Worm (Caenorhabditis elegans) whole organism, young adult: Measurements from ENCODE around the gene npr-41.
A peak's percentile ranks its signal among the peaks of the same experiment; 100 is the strongest.

Source experiments
- B0336.3 ChIP-seq: fragments of 200-800 bp; sonication (Bioruptor generic); IDR thresholded peaks from 2 replicates; pipeline ENCODE4 v1.3.6; 2022; ENCODE audit warnings: missing genetic modification characterization, missing compliant biosample characterization
- C06A6.2 ChIP-seq: fragments of 200-800 bp; sonication (Bioruptor generic); conservative IDR thresholded peaks from 2 replicates; pipeline ENCODE4 v1.3.6; 2022; ENCODE audit warnings: missing genetic modification characterization, missing compliant biosample characterization
- C17E4.6 ChIP-seq: fragments of 200-800 bp; sonication (Bioruptor generic); IDR thresholded peaks from 2 replicates; pipeline ENCODE4 v1.3.6; 2022; ENCODE audit warnings: missing genetic modification reagents, missing genetic modification characterization, missing compliant biosample characterization
- F37B4.10 ChIP-seq: fragments of 200-800 bp; sonication (Bioruptor generic); IDR thresholded peaks from 2 replicates; pipeline ENCODE4 v1.3.6; 2022; ENCODE audit warnings: missing genetic modification characterization, missing compliant biosample characterization
- F39B2.1 ChIP-seq: fragments of 200-800 bp; sonication (Bioruptor generic); IDR thresholded peaks from 2 replicates; pipeline ENCODE4 v1.3.6; 2022; ENCODE audit warnings: missing genetic modification reagents, missing genetic modification characterization, missing compliant biosample characterization
- K12H6.12 ChIP-seq: fragments of 200-800 bp; sonication (Bioruptor generic); optimal IDR thresholded peaks from 2 replicates; lab custom pipeline; 2018; ENCODE audit warnings: mild to moderate bottlenecking, missing genetic modification characterization, missing compliant biosample characterization
- T26A5.8 ChIP-seq: sonication (generic microtip); optimal IDR thresholded peaks from 2 replicates; lab custom pipeline; 2016; ENCODE audit warnings: missing genetic modification characterization, missing compliant biosample characterization
- Y53F4B.3 ChIP-seq: fragments of 200-800 bp; sonication (Bioruptor generic); IDR thresholded peaks from 2 replicates; pipeline ENCODE4 v1.3.6; 2022; ENCODE audit warnings: missing genetic modification reagents, missing genetic modification characterization, missing compliant biosample characterization
- Y53G8AR.9 ChIP-seq: fragments of 200-800 bp; sonication (Bioruptor generic); conservative IDR thresholded peaks from 2 replicates; pipeline ENCODE4 v1.3.6; 2022; ENCODE audit warnings: missing genetic modification reagents, missing genetic modification characterization, missing compliant biosample characterization
- Y56A3A.18 ChIP-seq: fragments of 200-800 bp; sonication (Bioruptor generic); IDR thresholded peaks from 2 replicates; pipeline ENCODE4 v1.3.6; 2022; ENCODE audit warnings: missing genetic modification reagents, missing genetic modification characterization, missing compliant biosample characterization
- Y79H2A.3 ChIP-seq: fragments of 200-800 bp; sonication (Bioruptor generic); conservative IDR thresholded peaks from 2 replicates; pipeline ENCODE4 v1.3.6; 2022; ENCODE audit warnings: missing genetic modification reagents, missing genetic modification characterization, missing compliant biosample characterization
- Y95B8A.8 ChIP-seq: fragments of 200-800 bp; sonication (Bioruptor generic); IDR thresholded peaks from 2 replicates; pipeline ENCODE4 v1.3.6; 2022; ENCODE audit warnings: missing genetic modification reagents, missing genetic modification characterization, missing compliant biosample characterization
- akir-1 ChIP-seq: fragments of 200-800 bp; sonication (Bioruptor generic); optimal IDR thresholded peaks from 2 replicates; lab custom pipeline; 2018; ENCODE audit warnings: mild to moderate bottlenecking, missing genetic modification characterization, moderate library complexity, missing compliant biosample characterization
- ama-1 ChIP-seq, 3 experiments: fragments of 150-350 bp in 1 of 3; sonication (generic microtip) in 2 of 3; optimal IDR thresholded peaks; 2 replicates each; lab custom pipeline; 2014 to 2018; ENCODE audit warnings: missing biosample characterization in 2 of 3, missing genetic modification characterization in 2 of 3, missing genetic modification reagents in 2 of 3
- attf-6 ChIP-seq: fragments of 200-800 bp; sonication (Bioruptor generic); IDR thresholded peaks from 2 replicates; pipeline ENCODE4 v1.3.6; 2022; ENCODE audit warnings: missing genetic modification reagents, missing genetic modification characterization, missing compliant biosample characterization
- bed-1 ChIP-seq: fragments of 200-800 bp; sonication (Bioruptor generic); IDR thresholded peaks from 2 replicates; pipeline ENCODE4 v1.3.6; 2022; ENCODE audit warnings: missing genetic modification reagents, missing genetic modification characterization, missing compliant biosample characterization
- bed-2 ChIP-seq: fragments of 200-800 bp; sonication (Bioruptor generic); IDR thresholded peaks from 2 replicates; pipeline ENCODE4 v1.3.6; 2022; ENCODE audit warnings: missing genetic modification reagents, missing genetic modification characterization, missing compliant biosample characterization
- ccch-3 ChIP-seq: fragments of 200-800 bp; sonication (Bioruptor generic); optimal IDR thresholded peaks from 2 replicates; lab custom pipeline; 2018; ENCODE audit warnings: mild to moderate bottlenecking, missing genetic modification characterization, missing compliant biosample characterization
- ceh-100 ChIP-seq: fragments of 200-800 bp; sonication (Bioruptor generic); IDR thresholded peaks from 2 replicates; pipeline ENCODE4 v1.3.6; 2022; ENCODE audit warnings: missing genetic modification reagents, missing genetic modification characterization, missing compliant biosample characterization
- ceh-40 ChIP-seq: fragments of 200-800 bp; sonication (Bioruptor generic); IDR thresholded peaks from 2 replicates; pipeline ENCODE4 v1.3.6; 2022; ENCODE audit warnings: missing genetic modification characterization, missing compliant biosample characterization
- ceh-91 ChIP-seq: fragments of 200-800 bp; sonication (Bioruptor generic); IDR thresholded peaks from 2 replicates; pipeline ENCODE4 v1.3.6; 2022; ENCODE audit warnings: missing genetic modification reagents, missing genetic modification characterization, missing compliant biosample characterization
- chd-7 ChIP-seq: sonication (generic microtip); optimal IDR thresholded peaks from 2 replicates; lab custom pipeline; 2016; ENCODE audit warnings: mild to moderate bottlenecking, missing genetic modification characterization, moderate library complexity, missing compliant biosample characterization
- dox-1 ChIP-seq: fragments of 200-800 bp; sonication (Bioruptor generic); IDR thresholded peaks from 2 replicates; pipeline ENCODE4 v1.3.6; 2022; ENCODE audit warnings: missing genetic modification reagents, missing genetic modification characterization, missing compliant biosample characterization
- efl-1 ChIP-seq: fragments of 150-350 bp; optimal IDR thresholded peaks from 2 replicates; lab custom pipeline; 2014; ENCODE audit warnings: missing biosample characterization, missing genetic modification reagents, missing genetic modification characterization
- egl-44 ChIP-seq: fragments of 200-800 bp; sonication (Bioruptor generic); IDR thresholded peaks from 2 replicates; pipeline ENCODE4 v1.3.6; 2022; ENCODE audit warnings: missing genetic modification reagents, missing genetic modification characterization, missing compliant biosample characterization
- egrh-3 ChIP-seq: fragments of 200-800 bp; sonication (Bioruptor generic); IDR thresholded peaks from 2 replicates; pipeline ENCODE4 v1.3.6; 2022; ENCODE audit warnings: missing genetic modification reagents, missing genetic modification characterization, missing compliant biosample characterization
- ekl-4 ChIP-seq: fragments of 200-800 bp; sonication (Bioruptor generic); IDR thresholded peaks from 2 replicates; pipeline ENCODE4 v1.3.6; 2022; ENCODE audit warnings: missing genetic modification reagents, missing genetic modification characterization, missing compliant biosample characterization
- fkh-3 ChIP-seq: sonication (generic microtip); optimal IDR thresholded peaks from 2 replicates; lab custom pipeline; 2016; ENCODE audit warnings: mild to moderate bottlenecking, missing genetic modification characterization, missing compliant biosample characterization
- gei-17 ChIP-seq: fragments of 200-800 bp; sonication (Bioruptor generic); optimal IDR thresholded peaks from 2 replicates; lab custom pipeline; 2018; ENCODE audit warnings: mild to moderate bottlenecking, missing genetic modification characterization, missing compliant biosample characterization
- him-1 ChIP-seq: sonication (generic microtip); optimal IDR thresholded peaks from 2 replicates; lab custom pipeline; 2016; ENCODE audit warnings: missing genotype, missing genetic modification reagents, missing genetic modification characterization, missing compliant biosample characterization
- hlh-26 ChIP-seq: fragments of 200-800 bp; sonication (Bioruptor generic); conservative IDR thresholded peaks from 2 replicates; pipeline ENCODE4 v1.3.6; 2022; ENCODE audit warnings: missing genetic modification reagents, missing genetic modification characterization, missing compliant biosample characterization
- hmg-1.2 ChIP-seq: fragments of 200-800 bp; sonication (Bioruptor generic); IDR thresholded peaks from 2 replicates; pipeline ENCODE4 v1.3.6; 2022; ENCODE audit warnings: missing genetic modification reagents, missing genetic modification characterization, missing compliant biosample characterization
- lin-26 ChIP-seq: fragments of 200-800 bp; sonication (Bioruptor generic); IDR thresholded peaks from 2 replicates; pipeline ENCODE4 v1.3.6; 2022; ENCODE audit warnings: missing genetic modification reagents, missing genetic modification characterization, missing compliant biosample characterization
- lin-35 ChIP-seq, 3 experiments: fragments of 150-350 bp in 2 of 3; sonication (generic microtip) in 1 of 3; optimal IDR thresholded peaks; 2 replicates each; lab custom pipeline; 2014 to 2018; ENCODE audit warnings: missing biosample characterization in 3 of 3, missing genetic modification characterization in 3 of 3, missing genetic modification reagents in 3 of 3
- lsl-1 ChIP-seq: fragments of 200-800 bp; sonication (Bioruptor generic); optimal IDR thresholded peaks from 2 replicates; lab custom pipeline; 2018; ENCODE audit warnings: mild to moderate bottlenecking, missing genetic modification characterization, moderate library complexity, missing compliant biosample characterization
- lsy-27 ChIP-seq: sonication (generic microtip); optimal IDR thresholded peaks from 2 replicates; lab custom pipeline; 2017; ENCODE audit warnings: missing genetic modification characterization, mild to moderate bottlenecking, missing compliant biosample characterization, antibody characterized with exemption, missing genotype, borderline replicate concordance; ENCODE audit not compliant: insufficient read depth
- madf-3 ChIP-seq: fragments of 200-800 bp; sonication (Bioruptor generic); IDR thresholded peaks from 2 replicates; pipeline ENCODE4 v1.3.6; 2022; ENCODE audit warnings: missing genetic modification reagents, missing genetic modification characterization, missing compliant biosample characterization
- madf-6 ChIP-seq: fragments of 200-800 bp; sonication (Bioruptor generic); IDR thresholded peaks from 2 replicates; pipeline ENCODE4 v1.3.6; 2022; ENCODE audit warnings: missing genetic modification reagents, missing genetic modification characterization, missing compliant biosample characterization
- mel-28 ChIP-seq: sonication (generic microtip); optimal IDR thresholded peaks from 2 replicates; lab custom pipeline; 2016; ENCODE audit warnings: borderline replicate concordance, mild to moderate bottlenecking, missing genetic modification characterization, missing compliant biosample characterization
- mes-4 ChIP-seq: sonication (generic microtip); optimal IDR thresholded peaks from 2 replicates; lab custom pipeline; 2016; ENCODE audit warnings: missing genotype, missing genetic modification characterization, missing compliant biosample characterization
- nfyb-1 ChIP-seq: fragments of 200-800 bp; sonication (Bioruptor generic); IDR thresholded peaks from 2 replicates; pipeline ENCODE4 v1.3.6; 2022; ENCODE audit warnings: missing genetic modification reagents, missing genetic modification characterization, missing compliant biosample characterization
- nhr-80 ChIP-seq: sonication (generic microtip); optimal IDR thresholded peaks from 2 replicates; lab custom pipeline; 2016; ENCODE audit warnings: missing genetic modification characterization, missing compliant biosample characterization
- rcor-1 ChIP-seq: fragments of 200-800 bp; sonication (Bioruptor generic); IDR thresholded peaks from 2 replicates; pipeline ENCODE4 v1.3.6; 2022; ENCODE audit warnings: missing genetic modification reagents, missing genetic modification characterization, missing compliant biosample characterization
- rpc-1 ChIP-seq, 2 experiments: fragments of 150-350 bp in 1 of 2; sonication (generic microtip) in 1 of 2; optimal IDR thresholded peaks; 2 replicates each; lab custom pipeline; 2014 to 2018; ENCODE audit warnings: missing biosample characterization in 1 of 2, missing genetic modification characterization in 1 of 2, missing genetic modification reagents in 1 of 2, missing genotype in 1 of 2
- sea-2 ChIP-seq: fragments of 200-800 bp; sonication (Bioruptor generic); IDR thresholded peaks from 2 replicates; pipeline ENCODE4 v1.3.6; 2022; ENCODE audit warnings: missing genetic modification characterization, missing compliant biosample characterization
- snpc-3.4 ChIP-seq: sonication (generic microtip); optimal IDR thresholded peaks from 2 replicates; lab custom pipeline; 2017; ENCODE audit warnings: missing genetic modification characterization, mild to moderate bottlenecking, missing compliant biosample characterization, antibody characterized with exemption, moderate library complexity, missing genotype, missing genetic modification reagents
- ztf-6 ChIP-seq: fragments of 200-800 bp; sonication (Bioruptor generic); IDR thresholded peaks from 2 replicates; pipeline ENCODE4 v1.3.6; 2022; ENCODE audit warnings: missing genetic modification reagents, missing genetic modification characterization, missing compliant biosample characterization

Gene npr-41

ce11 chrII:11545299-11545951, 35.0 kb downstream of the npr-41 start, which contains the start of gene dnj-13 (continued):
- TF ChIP-seq rpc-1 (optimal IDR thresholded peaks at IDR 0.05; lab: Kevin White, UChicago) = peak; percentile 79
- no peak for TF ChIP-seq rpc-1 (tag; optimal IDR thresholded peaks at IDR 0.05; lab: Kevin White, UChicago)
- peak; percentile 88 for TF ChIP-seq sea-2 (GFP tag; lab: Robert Waterston, UW)
- peak; percentile 83 for TF ChIP-seq ceh-91 (GFP tag; lab: Robert Waterston, UW)
- peak; percentile 36; the same call in 1 of the 2 replicates for TF ChIP-seq Y53F4B.3 (GFP tag; lab: Robert Waterston, UW)
- TF ChIP-seq hmg-1.2 (GFP tag; lab: Robert Waterston, UW) = peak; percentile 79
- peak; percentile 86 for TF ChIP-seq gei-17
- TF ChIP-seq ekl-4 (GFP tag; lab: Robert Waterston, UW) = peak; percentile 98
- TF ChIP-seq K12H6.12 = peak; percentile 95
- TF ChIP-seq akir-1 (GFP tag; lab: Kevin White, UChicago) = peak; percentile 89
- TF ChIP-seq bed-1 (GFP tag; lab: Robert Waterston, UW) = no peak
- TF ChIP-seq snpc-3.4 (tag; lab: Kevin White, UChicago) = peak; percentile 74
- no peak for TF ChIP-seq lsy-27 (tag; lab: Kevin White, UChicago)
- peak; percentile 84 for TF ChIP-seq attf-6
- TF ChIP-seq fkh-3 (tag; lab: Kevin White, UChicago) = peak; percentile 76
- peak; percentile 94 for TF ChIP-seq madf-6
- peak; percentile 45 for TF ChIP-seq nhr-80 (tag; lab: Kevin White, UChicago)
- peak; percentile 95 for TF ChIP-seq Y95B8A.8 (GFP tag; lab: Robert Waterston, UW)
- peak; percentile 85 for TF ChIP-seq Y79H2A.3
- peak; percentile 89 for TF ChIP-seq egl-44 (GFP tag; lab: Robert Waterston, UW)
- peak; percentile 93 for TF ChIP-seq F39B2.1 (GFP tag; lab: Robert Waterston, UW)
- peak; percentile 54 for TF ChIP-seq efl-1 (GFP tag; lab: Kevin White, UChicago)
- peak; percentile 43; the same call in 1 of the 2 replicates for TF ChIP-seq bed-2 (GFP tag; lab: Robert Waterston, UW)
- peak; percentile 55 for TF ChIP-seq T26A5.8 (tag; lab: Kevin White, UChicago)
- peak; percentile 93 for TF ChIP-seq ceh-100 (GFP tag; lab: Robert Waterston, UW)
- TF ChIP-seq egrh-3 = peak; percentile 54
- TF ChIP-seq F37B4.10 (GFP tag; lab: Robert Waterston, UW) = 0 out of 2 replicates have a peak, but pooled peaks have one; percentile 14
- no peak for TF ChIP-seq hlh-26 (GFP tag; lab: Robert Waterston, UW)
- TF ChIP-seq lin-35 (GFP tag; optimal IDR thresholded peaks at IDR 0.05; lab: Kevin White, UChicago) = peak in 2 of 3 experiments; percentile 18 to 82
- peak; percentile 86 for TF ChIP-seq ceh-40 (GFP tag; lab: Robert Waterston, UW)
- peak; percentile 97 for TF ChIP-seq dox-1 (GFP tag; lab: Robert Waterston, UW)
- no peak for TF ChIP-seq ztf-6 (GFP tag; lab: Robert Waterston, UW)
- peak; percentile 70 for TF ChIP-seq ama-1 (optimal IDR thresholded peaks at IDR 0.05; lab: Kevin White, UChicago)
- TF ChIP-seq ama-1 (GFP tag; optimal IDR thresholded peaks at IDR 0.05; lab: Kevin White, UChicago) = peak in 1 of 2 experiments; percentile 28
- TF ChIP-seq him-1 (tag; lab: Kevin White, UChicago) = no peak
- peak; percentile 82 for TF ChIP-seq Y56A3A.18 (GFP tag; lab: Robert Waterston, UW)
- TF ChIP-seq mel-28 = peak; percentile 60
- no peak for TF ChIP-seq mes-4 (tag; lab: Kevin White, UChicago)
- TF ChIP-seq lsl-1 (GFP tag; lab: Kevin White, UChicago) = peak; percentile 70
- TF ChIP-seq ccch-3 (GFP tag; lab: Kevin White, UChicago) = no peak
- TF ChIP-seq Y53G8AR.9 (GFP tag; lab: Robert Waterston, UW) = peak; percentile 98
- peak; percentile 75 for TF ChIP-seq lin-26 (GFP tag; lab: Robert Waterston, UW)
- TF ChIP-seq madf-3 (GFP tag; lab: Robert Waterston, UW) = peak; percentile 94
- TF ChIP-seq chd-7 (tag; lab: Kevin White, UChicago) = peak; percentile 98
- peak; percentile 94 for TF ChIP-seq C17E4.6
- TF ChIP-seq nfyb-1 (GFP tag; lab: Robert Waterston, UW) = peak; percentile 97
- TF ChIP-seq B0336.3 = peak; percentile 97
- peak; percentile 89 for TF ChIP-seq C06A6.2 (GFP tag; lab: Robert Waterston, UW)
- peak; percentile 94 for TF ChIP-seq rcor-1
